Worm (Caenorhabditis elegans): ENCODE measurements around the gene ZK455.5.

DNA sequence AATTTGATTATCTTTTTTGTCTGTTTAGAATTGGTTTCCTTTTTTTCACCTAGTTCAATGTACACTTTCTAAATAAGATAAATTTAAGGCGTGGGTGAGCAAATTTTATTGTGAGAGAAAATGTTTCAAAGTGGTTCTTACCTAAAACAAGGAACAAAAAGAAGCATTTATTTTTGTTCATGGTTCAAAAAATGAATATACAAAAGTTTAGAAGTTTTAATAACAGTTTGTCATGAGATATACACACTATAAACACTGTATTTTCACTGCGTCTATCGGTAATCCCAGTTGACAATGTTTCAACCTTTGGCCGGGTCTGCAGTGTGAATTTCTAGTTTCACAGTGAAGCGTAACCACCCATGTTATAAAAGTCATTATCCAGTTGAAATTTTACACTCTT, 11.3 kb downstream of the ZK455.5 start, which contains the start of gene F08G12.11:
- no peak for TF ChIP-seq K02D7.2 (tag; optimal IDR thresholded peaks at IDR 0.05)
- no peak for TF ChIP-seq elt-2 (tag; optimal IDR thresholded peaks at IDR 0.05)
- TF ChIP-seq ceh-14 (tag; optimal IDR thresholded peaks at IDR 0.05): no peak
- no peak for TF ChIP-seq Y22D7AL.16 (tag; optimal IDR thresholded peaks at IDR 0.05)
- TF ChIP-seq fkh-10 (GFP tag; optimal IDR thresholded peaks at IDR 0.05): no peak
- TF ChIP-seq hlh-15 (tag; optimal IDR thresholded peaks at IDR 0.05): no peak

All from whole organism, late embryonic.